Worm (Caenorhabditis elegans) whole organism, dauer: Measurements from ENCODE around the gene nhr-228.
"Not testable (repeated sequence)": the region's sequence is repeated elsewhere in the genome, so short reads cannot be mapped to it uniquely, and the experiment has no call there.

ENCODE experiments used
- unc-62 ChIP-seq: sonication (generic microtip); optimal IDR thresholded peaks from 2 replicates; lab custom pipeline; 2017; ENCODE audit warnings: missing biosample characterization, missing genetic modification reagents, missing genetic modification characterization

Gene nhr-228

ce11 chrV:2281499-2281898 is at the start of gene nhr-228:
TSS of gene nhr-228 (plus strand) at chrV:2281759.
- TF ChIP-seq unc-62 (GFP tag; lab: Kevin White, UChicago), result no peak

DNA sequence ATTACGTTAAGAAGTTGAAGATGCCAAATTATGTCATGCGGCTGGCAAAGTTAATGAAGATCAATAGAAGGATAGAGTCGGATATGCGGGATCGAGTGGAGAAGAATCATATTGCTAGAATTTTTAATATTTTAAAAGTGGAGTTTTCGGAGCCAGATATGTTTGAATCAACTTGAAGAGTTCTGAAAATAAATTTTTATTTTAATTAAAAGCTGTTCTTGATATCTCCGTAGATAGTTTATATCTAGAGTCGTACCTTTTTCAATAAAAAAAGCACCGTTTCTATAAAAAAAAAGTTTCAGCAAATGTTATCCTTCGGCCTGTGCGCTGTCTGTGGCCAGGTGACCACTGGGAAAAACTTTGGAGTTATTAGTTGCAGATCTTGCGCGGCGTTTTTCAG is 48.4 kb upstream of the nhr-228 start, which contains the start of gene nhr-96:
Gene nhr-96, plus strand, starts transcription at position 301 of the 400 bp plus-strand sequence.
- TF ChIP-seq unc-62 (GFP tag; lab: Kevin White, UChicago), result no peak

DNA sequence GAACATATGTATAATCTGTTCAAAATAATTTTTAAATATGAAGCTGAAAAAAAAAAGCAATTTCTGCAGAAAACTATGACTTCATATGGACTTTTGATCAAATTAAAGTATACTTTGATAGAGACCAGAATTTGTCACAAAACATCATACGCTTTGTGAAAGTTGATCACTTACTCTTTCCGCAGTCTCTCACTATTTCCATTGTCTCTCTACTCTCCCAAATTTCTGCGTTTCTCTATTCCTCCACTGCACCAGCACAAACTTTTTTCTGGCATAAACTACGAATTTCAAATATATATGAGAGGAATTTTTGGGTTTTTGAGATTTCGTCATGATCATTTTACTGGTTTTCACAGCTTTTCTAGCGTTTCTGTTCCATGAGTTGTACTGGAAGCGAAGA is 45.7 kb upstream of the nhr-228 start, which contains the start of gene cyp-33C4:
Gene cyp-33C4, plus strand, starts transcription at position 293 of the 400 bp plus-strand sequence.
- TF ChIP-seq unc-62 (GFP tag; lab: Kevin White, UChicago), result no peak

- TF ChIP-seq unc-62 (GFP tag; lab: Kevin White, UChicago), result no peak
Measured at ce11 chrV:2238012-2238411, 43.5 kb upstream of the nhr-228 start.

ce11 chrV:2242630-2243029 is 38.9 kb upstream of the nhr-228 start, which contains the start of gene cyp-33C3:
TSS of gene cyp-33C3 (plus strand) at chrV:2242778.
- no peak for TF ChIP-seq unc-62 (GFP tag; lab: Kevin White, UChicago)

ce11 chrV:2244751-2245150 is 36.8 kb upstream of the nhr-228 start, which contains the start of gene cyp-33C5:
TSS of gene cyp-33C5 (plus strand) at chrV:2245004.
- no peak for TF ChIP-seq unc-62 (GFP tag; lab: Kevin White, UChicago)

DNA sequence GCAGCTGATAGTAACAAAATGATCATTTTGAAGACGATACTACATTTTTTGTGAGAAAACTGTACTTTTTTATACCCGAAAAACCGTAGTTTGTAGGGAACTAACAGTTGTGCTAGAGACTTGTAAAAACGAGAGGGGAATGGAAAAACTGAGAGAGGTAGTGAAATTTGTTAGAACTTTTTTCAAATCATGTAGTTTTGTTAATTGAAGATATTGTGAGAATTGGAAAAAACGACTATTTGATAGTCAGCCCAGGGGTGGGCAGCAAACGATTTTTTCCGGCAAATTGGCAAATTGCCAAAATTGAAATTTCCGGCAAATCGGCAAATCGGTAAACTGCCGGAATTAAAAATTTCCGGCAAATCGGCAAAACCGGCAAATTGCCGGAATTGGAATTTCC is 32.2 kb upstream of the nhr-228 start, which contains the start of gene cyp-33C6:
Gene cyp-33C6, minus strand, starts transcription at position 101 of the 400 bp plus-strand sequence.
- no peak for TF ChIP-seq unc-62 (GFP tag; lab: Kevin White, UChicago)

DNA sequence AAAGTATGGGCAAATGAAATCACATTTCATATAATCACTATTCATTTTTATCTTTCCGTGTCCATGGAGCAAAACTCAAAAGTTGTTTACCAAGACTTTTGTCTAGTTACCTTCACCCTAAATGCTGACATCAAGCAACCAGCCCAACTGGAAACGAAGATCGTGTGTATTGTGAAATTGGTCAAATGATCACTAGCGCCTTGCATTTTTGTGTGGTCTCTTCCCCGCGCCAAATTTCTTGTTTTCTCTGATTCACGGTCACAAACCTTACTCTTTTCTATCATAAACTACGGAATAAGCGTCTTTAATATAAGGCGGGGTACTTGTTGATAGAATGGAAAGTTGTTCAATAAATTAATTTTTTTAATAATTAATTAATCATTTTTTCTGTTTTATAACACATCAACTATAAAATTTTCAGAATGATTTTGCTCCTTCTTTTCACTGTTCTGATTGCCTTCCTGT is 31.4 kb upstream of the nhr-228 start, which contains the start of gene cyp-33C7:
Gene cyp-33C7, plus strand, starts transcription at position 415 of the 465 bp plus-strand sequence.
- no peak for TF ChIP-seq unc-62 (GFP tag; lab: Kevin White, UChicago)

- no peak for TF ChIP-seq unc-62 (GFP tag; lab: Kevin White, UChicago)
Measured at ce11 chrV:2251774-2252173, 29.8 kb upstream of the nhr-228 start.

DNA sequence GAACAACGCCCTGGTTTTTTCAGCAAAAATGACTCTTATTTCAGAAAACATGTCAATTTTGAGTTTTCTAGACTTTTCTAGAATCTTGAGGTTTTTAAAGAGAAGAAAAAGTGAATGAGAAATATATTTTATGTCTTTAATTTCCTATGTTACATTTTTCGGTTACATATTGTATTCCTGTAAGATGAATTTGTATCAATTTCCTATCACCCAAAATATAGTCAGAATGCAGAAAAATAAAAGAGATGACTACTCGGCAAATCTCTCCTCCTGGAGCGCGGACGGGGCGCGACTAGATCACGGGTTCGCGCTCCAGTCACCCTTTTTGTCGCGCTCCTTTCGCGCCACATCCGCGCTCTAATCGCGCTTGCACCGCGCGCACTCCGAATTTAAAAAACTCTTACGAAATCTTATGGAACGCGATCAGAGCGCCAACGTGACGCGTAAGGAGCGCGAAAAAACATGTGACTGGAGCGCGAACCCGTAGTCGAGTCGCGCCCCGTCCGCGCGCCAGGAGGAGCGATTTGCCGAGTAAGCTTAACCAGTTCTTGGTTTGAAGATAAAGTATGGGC is 26.9 kb upstream of the nhr-228 start, which contains the start of gene str-253:
Gene str-253, minus strand, starts transcription at position 51 of the 572 bp plus-strand sequence.
- no peak for TF ChIP-seq unc-62 (GFP tag; lab: Kevin White, UChicago)

ce11 chrV:2255191-2255590 is 26.4 kb upstream of the nhr-228 start, which contains the start of gene F41B5.1:
TSS of gene F41B5.1 (plus strand) at chrV:2255533.
- not testable (repeated sequence) for TF ChIP-seq unc-62 (GFP tag; lab: Kevin White, UChicago)

ce11 chrV:2259750-2260149 is 21.8 kb upstream of the nhr-228 start, which contains the start of gene nhr-182:
TSS of gene nhr-182 (minus strand) at chrV:2259927.
- no peak for TF ChIP-seq unc-62 (GFP tag; lab: Kevin White, UChicago)

DNA sequence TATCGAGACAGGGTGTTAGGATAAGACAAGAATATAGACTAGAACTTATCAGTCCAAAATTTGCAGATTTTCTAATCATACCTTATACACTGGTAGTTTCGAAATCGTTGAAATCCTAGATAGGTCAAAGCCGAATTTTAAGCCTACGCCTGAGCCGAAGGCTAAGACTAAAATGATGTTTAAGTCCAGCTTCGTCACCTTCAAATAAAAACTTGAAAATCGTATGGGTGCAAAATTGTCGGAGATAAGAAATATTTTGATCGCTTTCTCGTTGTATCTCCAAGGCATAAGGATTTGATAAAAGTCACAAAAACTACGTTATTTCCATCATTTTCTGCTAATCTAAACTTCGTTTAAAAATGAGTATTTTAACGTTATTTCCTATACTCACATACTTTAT is 20.9 kb upstream of the nhr-228 start, which contains the start of gene F41B5.12:
Gene F41B5.12, plus strand, starts transcription at position 301 of the 400 bp plus-strand sequence.
- no peak for TF ChIP-seq unc-62 (GFP tag; lab: Kevin White, UChicago)

DNA sequence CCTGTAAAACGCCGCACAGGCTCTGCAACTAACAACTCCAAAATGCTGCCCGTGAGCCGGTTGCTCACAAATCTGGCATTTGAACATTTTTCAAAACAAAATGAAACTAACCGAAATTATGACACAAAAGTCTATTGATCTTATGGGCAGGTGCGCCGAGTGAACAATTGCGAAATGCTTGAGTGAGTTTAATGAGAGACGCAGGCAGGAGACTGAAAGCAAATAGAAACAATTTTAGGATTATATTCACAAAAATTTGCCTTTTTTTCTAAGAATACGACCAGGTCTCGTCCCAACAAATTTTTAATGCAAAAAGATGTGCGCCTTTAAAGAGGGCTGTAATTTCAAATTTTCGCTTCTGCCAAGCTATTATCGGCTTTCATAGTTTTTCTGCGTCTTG is 17.1 kb upstream of the nhr-228 start, which contains the start of gene nhr-183:
Gene nhr-183, minus strand, starts transcription at position 180 of the 400 bp plus-strand sequence.
- no peak for TF ChIP-seq unc-62 (GFP tag; lab: Kevin White, UChicago)

- no peak for TF ChIP-seq unc-62 (GFP tag; lab: Kevin White, UChicago)
Measured at ce11 chrV:2264925-2265324, 16.6 kb upstream of the nhr-228 start.

- TF ChIP-seq unc-62 (GFP tag; lab: Kevin White, UChicago), result no peak
Measured at ce11 chrV:2266958-2267357, 14.6 kb upstream of the nhr-228 start, which contains the start of gene nhr-275. TSS of gene nhr-275 (minus strand) at chrV:2267058.
